Fruit fly (Drosophila melanogaster) S2 (cell line): Measurements from ENCODE around the gene CG2059.

ENCODE experiments used
- CG8478 ChIP-seq: fragments of >200 bp; optimal IDR thresholded peaks from 2 replicates; lab custom pipeline; 2018
- CTCF ChIP-seq, 2 experiments: fragments of >200 bp; optimal IDR thresholded peaks; 2 replicates each; lab custom pipeline; 2018

dm6 chrX:7335524-7335991 is 49.4 kb downstream of the CG2059 start:
- TF ChIP-seq CTCF (optimal IDR thresholded peaks at IDR 0.05; lab: Kevin White, UChicago) (no peak), CG8478 (lab: Kevin White, UChicago) (no peak)
